Worm (Caenorhabditis elegans) whole organism, L4 larva: ENCODE data around the gene cblc-1.
A peak's percentile ranks its signal among the peaks of the same experiment; 100 is the strongest.

Source experiments
- D1046.2 ChIP-seq: fragments of 200-800 bp; sonication (Bioruptor generic); IDR thresholded peaks from 2 replicates; pipeline ENCODE4 v1.3.6; 2022; ENCODE audit warnings: missing genetic modification characterization, missing compliant biosample characterization
- T20F7.1 ChIP-seq: fragments of 200-800 bp; sonication (Bioruptor generic); optimal IDR thresholded peaks from 2 replicates; lab custom pipeline; 2018; ENCODE audit warnings: mild to moderate bottlenecking, missing genetic modification characterization, missing compliant biosample characterization
- aha-1 ChIP-seq: fragments of 150-350 bp; peaks from one replicate; lab custom pipeline; 2014; ENCODE audit warnings: missing biosample characterization, missing genetic modification characterization
- ceh-44 ChIP-seq: fragments of 200-800 bp; sonication (Bioruptor generic); IDR thresholded peaks from 2 replicates; pipeline ENCODE4 v1.3.6; 2022; ENCODE audit warnings: missing genetic modification reagents, missing genetic modification characterization, missing compliant biosample characterization
- ctbp-1 ChIP-seq: fragments of 200-800 bp; sonication (Bioruptor generic); IDR thresholded peaks from 2 replicates; pipeline ENCODE4 v1.3.6; 2022; ENCODE audit warnings: missing genetic modification reagents, missing genetic modification characterization, missing compliant biosample characterization
- daf-16 ChIP-seq, 3 experiments: sonication (generic microtip); optimal IDR thresholded peaks; 2 replicates each; lab custom pipeline; 2016 to 2017; ENCODE audit warnings: missing genetic modification characterization in 3 of 3, missing genetic modification reagents in 3 of 3, mild to moderate bottlenecking in 2 of 3, missing compliant biosample characterization in 2 of 3, missing biosample characterization in 1 of 3, moderate library complexity in 1 of 3
- dmd-6 ChIP-seq: fragments of 200-800 bp; sonication (Bioruptor generic); IDR thresholded peaks from 2 replicates; pipeline ENCODE4 v1.3.6; 2022; ENCODE audit warnings: missing genetic modification reagents, missing genetic modification characterization, missing compliant biosample characterization
- duxl-1 ChIP-seq: sonication (generic microtip); optimal IDR thresholded peaks from 2 replicates; lab custom pipeline; 2016; ENCODE audit warnings: mild to moderate bottlenecking, missing genetic modification characterization, moderate library complexity, missing compliant biosample characterization; ENCODE audit not compliant: poor library complexity
- dve-1 ChIP-seq: sonication (generic microtip); optimal IDR thresholded peaks from 2 replicates; lab custom pipeline; 2017; ENCODE audit warnings: antibody characterized with exemption, mild to moderate bottlenecking, missing genetic modification characterization, missing compliant biosample characterization; ENCODE audit not compliant: insufficient read depth
- egl-43 ChIP-seq: fragments of 200-800 bp; sonication (Bioruptor generic); IDR thresholded peaks from 2 replicates; pipeline ENCODE4 v1.3.6; 2022; ENCODE audit warnings: missing genetic modification reagents, missing genetic modification characterization, missing compliant biosample characterization
- fkh-10 ChIP-seq: fragments of 150-350 bp; optimal IDR thresholded peaks from 2 replicates; lab custom pipeline; 2014; ENCODE audit warnings: missing biosample characterization, missing genetic modification reagents, missing genetic modification characterization
- gei-8 ChIP-seq: fragments of 200-800 bp; sonication (Bioruptor generic); optimal IDR thresholded peaks from 2 replicates; lab custom pipeline; 2018; ENCODE audit warnings: mild to moderate bottlenecking, missing genetic modification characterization, missing compliant biosample characterization
- hif-1 ChIP-seq, 2 experiments: sonication (generic microtip); optimal IDR thresholded peaks; 2 replicates each; lab custom pipeline; 2016 to 2017; ENCODE audit warnings: missing compliant biosample characterization in 2 of 2, missing genetic modification characterization in 2 of 2, missing genetic modification reagents in 2 of 2, missing genotype in 2 of 2, mild to moderate bottlenecking in 1 of 2
- hlh-11 ChIP-seq: fragments of 200-800 bp; sonication (Bioruptor generic); optimal IDR thresholded peaks from 2 replicates; lab custom pipeline; 2018; ENCODE audit warnings: mild to moderate bottlenecking, missing genetic modification characterization, missing compliant biosample characterization
- hlh-30 ChIP-seq: sonication (generic microtip); optimal IDR thresholded peaks from 2 replicates; lab custom pipeline; 2017; ENCODE audit warnings: antibody characterized with exemption, mild to moderate bottlenecking, missing genetic modification characterization, missing compliant biosample characterization; ENCODE audit not compliant: insufficient read depth
- jun-1 ChIP-seq: fragments of 150-350 bp; optimal IDR thresholded peaks from 2 replicates; lab custom pipeline; 2014; ENCODE audit warnings: missing biosample characterization, missing genetic modification reagents, missing genetic modification characterization
- lim-7 ChIP-seq: fragments of 200-800 bp; sonication (Bioruptor generic); IDR thresholded peaks from 2 replicates; pipeline ENCODE4 v1.3.6; 2022; ENCODE audit warnings: missing genetic modification characterization, missing compliant biosample characterization
- lin-1 ChIP-seq: fragments of 200-800 bp; sonication (Bioruptor generic); IDR thresholded peaks from 2 replicates; pipeline ENCODE4 v1.3.6; 2022; ENCODE audit warnings: missing genetic modification reagents, missing genetic modification characterization, missing compliant biosample characterization
- lin-15B ChIP-seq: fragments of 150-350 bp; sonication (generic microtip); optimal IDR thresholded peaks from 3 replicates; lab custom pipeline; 2014; ENCODE audit warnings: missing biosample characterization, missing genetic modification characterization
- lin-38 ChIP-seq: fragments of 200-800 bp; sonication (Bioruptor generic); IDR thresholded peaks from 2 replicates; pipeline ENCODE4 v1.3.6; 2022; ENCODE audit warnings: missing genetic modification reagents, missing genetic modification characterization, missing compliant biosample characterization
- lir-3 ChIP-seq: sonication (generic microtip); optimal IDR thresholded peaks from 2 replicates; lab custom pipeline; 2016; ENCODE audit warnings: mild to moderate bottlenecking, missing genetic modification characterization, missing compliant biosample characterization
- lsy-2 ChIP-seq, 2 experiments: fragments of 150-350 bp in 1 of 2; sonication (generic microtip) in 1 of 2; optimal IDR thresholded peaks; 2 replicates each; lab custom pipeline; 2014 to 2017; ENCODE audit warnings: missing biosample characterization in 2 of 2, missing genetic modification characterization in 2 of 2
- madf-5 ChIP-seq, 2 experiments: fragments of 200-800 bp; sonication (Bioruptor generic); IDR thresholded peaks; 2 replicates each; pipeline ENCODE4 v1.3.6; 2022; ENCODE audit warnings: missing compliant biosample characterization in 2 of 2, missing genetic modification characterization in 2 of 2
- mdt-29 ChIP-seq: fragments of 200-800 bp; sonication (Bioruptor generic); IDR thresholded peaks from 2 replicates; pipeline ENCODE4 v1.3.6; 2022; ENCODE audit warnings: missing genetic modification reagents, missing genetic modification characterization, missing compliant biosample characterization
- mxl-3 ChIP-seq: fragments of 200-800 bp; sonication (Bioruptor generic); optimal IDR thresholded peaks from 2 replicates; lab custom pipeline; 2018; ENCODE audit warnings: mild to moderate bottlenecking, missing genetic modification characterization, missing compliant biosample characterization
- nhr-28 ChIP-seq: fragments of 150-350 bp; optimal IDR thresholded peaks from 2 replicates; lab custom pipeline; 2014; ENCODE audit warnings: missing biosample characterization, missing genetic modification characterization
- nhr-41 ChIP-seq: fragments of 200-800 bp; sonication (Bioruptor generic); IDR thresholded peaks from 2 replicates; pipeline ENCODE4 v1.3.6; 2022; ENCODE audit warnings: missing genetic modification reagents, missing genetic modification characterization, missing compliant biosample characterization
- nhr-42 ChIP-seq: fragments of 200-800 bp; sonication (Bioruptor generic); IDR thresholded peaks from 2 replicates; pipeline ENCODE4 v1.3.6; 2022; ENCODE audit warnings: missing genetic modification characterization, missing compliant biosample characterization
- nhr-77 ChIP-seq: fragments of 150-350 bp; optimal IDR thresholded peaks from 2 replicates; lab custom pipeline; 2014; ENCODE audit warnings: missing biosample characterization, missing genetic modification characterization
- pha-4 ChIP-seq, 2 experiments: fragments of 150-350 bp in 1 of 2; fragments of 200-800 bp in 1 of 2; sonication (Bioruptor generic) in 1 of 2; IDR thresholded peaks in 1 of 2; optimal IDR thresholded peaks in 1 of 2; 2 replicates each; pipeline versions ENCODE4 v1.3.6 to Lab custom; 2014 to 2022; ENCODE audit warnings: missing genetic modification characterization in 2 of 2, missing genetic modification reagents in 2 of 2, missing biosample characterization in 1 of 2, missing compliant biosample characterization in 1 of 2
- pqm-1 ChIP-seq: sonication (generic microtip); optimal IDR thresholded peaks from 2 replicates; lab custom pipeline; 2017; ENCODE audit warnings: missing biosample characterization, missing genetic modification characterization
- rbr-2 ChIP-seq: sonication (generic microtip); optimal IDR thresholded peaks from 2 replicates; lab custom pipeline; 2016; ENCODE audit warnings: missing genotype, missing genetic modification characterization, missing compliant biosample characterization
- spr-1 ChIP-seq: sonication (generic microtip); optimal IDR thresholded peaks from 2 replicates; lab custom pipeline; 2016; ENCODE audit warnings: mild to moderate bottlenecking, missing genetic modification characterization, missing compliant biosample characterization
- unc-130 ChIP-seq: sonication (generic microtip); optimal IDR thresholded peaks from 2 replicates; lab custom pipeline; 2016; ENCODE audit warnings: missing genetic modification reagents, missing genetic modification characterization, missing compliant biosample characterization
- unc-62 ChIP-seq, 3 experiments: fragments of 150-350 bp in 1 of 3; sonication (generic microtip); optimal IDR thresholded peaks in 2 of 3; peaks in 1 of 3; 1 replicate in 1 of 3; 2 replicates in 2 of 3; lab custom pipeline; 2014 to 2017; ENCODE audit warnings: missing biosample characterization in 3 of 3, missing genetic modification characterization in 3 of 3, missing genetic modification reagents in 3 of 3, missing genotype in 1 of 3
- zfp-3 ChIP-seq: fragments of 200-800 bp; sonication (Bioruptor generic); conservative IDR thresholded peaks from 2 replicates; pipeline ENCODE4 v1.3.6; 2022; ENCODE audit warnings: missing genetic modification reagents, missing genetic modification characterization, missing compliant biosample characterization
- zip-11 ChIP-seq: fragments of 200-800 bp; sonication (Bioruptor generic); IDR thresholded peaks from 2 replicates; pipeline ENCODE4 v1.3.6; 2022; ENCODE audit warnings: missing genetic modification characterization, missing compliant biosample characterization
- ztf-7 ChIP-seq: fragments of 150-350 bp; optimal IDR thresholded peaks from 2 replicates; lab custom pipeline; 2014; ENCODE audit warnings: missing biosample characterization, missing genetic modification characterization

cblc-1 gene

ce11 chrII:4946775-4947174 is 5.8 kb upstream of the cblc-1 start (continued):
- no peak for TF ChIP-seq mdt-29 (GFP tag; lab: Robert Waterston, UW)
- no peak for TF ChIP-seq egl-43 (GFP tag; lab: Robert Waterston, UW)

DNA sequence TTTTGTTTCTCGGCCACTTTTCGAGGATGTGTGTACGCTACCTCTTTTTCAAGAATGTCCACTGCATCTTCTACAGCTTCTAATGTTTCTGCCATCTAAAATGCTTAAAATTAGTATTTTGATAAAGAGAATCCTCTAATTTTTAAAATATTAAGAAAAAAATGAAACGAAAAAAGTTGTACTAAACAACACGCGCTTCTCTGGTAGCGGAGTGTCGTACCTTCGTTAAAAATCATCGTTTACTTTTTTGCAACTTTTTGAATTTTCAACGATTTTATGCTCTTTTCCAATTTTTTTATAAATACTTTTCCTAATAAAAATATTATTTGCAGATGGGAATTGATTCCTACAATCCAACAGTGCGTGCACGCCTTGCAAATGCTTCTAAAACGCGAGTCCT is 4.7 kb upstream of the cblc-1 start, which contains the start of the genes gldi-11 and ZK546.2:
Gene gldi-11 (minus strand): TSS at position 95 of the 400 bp plus-strand sequence.
Gene ZK546.2 (plus strand): TSS at position 333 of the 400 bp plus-strand sequence.
- TF ChIP-seq T20F7.1 (GFP tag; lab: Kevin White, UChicago): peak; percentile 90
- peak; percentile 84 for TF ChIP-seq aha-1 (tag; lab: Kevin White, UChicago)
- no peak for TF ChIP-seq madf-5 (GFP tag; IDR thresholded peaks at IDR 0.05; lab: Robert Waterston, UW)
- TF ChIP-seq lir-3 (tag; lab: Kevin White, UChicago): no peak
- peak in 1 of 2 experiments; percentile 41 for TF ChIP-seq lsy-2 (tag; optimal IDR thresholded peaks at IDR 0.05; lab: Kevin White, UChicago)

- no peak for TF ChIP-seq duxl-1
- peak; percentile 31 for TF ChIP-seq T20F7.1 (GFP tag; lab: Kevin White, UChicago)
- no peak for TF ChIP-seq lin-15B
- TF ChIP-seq lin-38 (GFP tag; lab: Robert Waterston, UW): peak; percentile 18; the same call in 1 of the 2 replicates
Observed at ce11 chrII:4943849-4944248, 2.9 kb upstream of the cblc-1 start, which contains the start of gene mdt-4. TSS of gene mdt-4 (minus strand) at chrII:4943949.

DNA sequence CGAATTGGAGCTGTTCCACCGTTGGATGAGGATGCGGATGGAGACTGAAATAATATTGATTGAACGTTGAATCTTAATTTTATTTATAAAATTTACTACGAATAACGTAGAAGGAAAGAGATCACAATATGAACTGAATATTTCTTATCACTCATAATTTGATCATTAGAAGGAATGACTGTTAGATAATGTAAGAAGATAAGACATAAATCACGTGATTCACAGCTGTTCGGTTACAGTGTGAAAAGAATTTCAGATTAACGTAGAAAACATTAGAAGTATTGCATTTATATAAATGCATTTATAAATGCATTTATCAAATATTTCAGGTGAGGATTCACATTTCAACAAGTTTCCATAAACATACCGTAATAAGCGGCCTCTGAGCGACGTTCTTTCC is 1.9 kb upstream of the cblc-1 start:
- TF ChIP-seq nhr-77 (tag; lab: Kevin White, UChicago) (peak; percentile 27), dve-1 (tag; lab: Kevin White, UChicago) (peak; percentile 84), nhr-28 (tag; lab: Kevin White, UChicago) (peak; percentile 57), unc-130 (no peak), ctbp-1 (GFP tag; lab: Robert Waterston, UW) (no peak), dmd-6 (GFP tag; lab: Robert Waterston, UW) (peak; percentile 79), pqm-1 (tag; lab: Kevin White, UChicago) (peak; percentile 73), ztf-7 (tag; lab: Kevin White, UChicago) (peak; percentile 27), lin-1 (GFP tag; lab: Robert Waterston, UW) (0 out of 2 replicates have a peak, but pooled peaks have one; percentile 28), daf-16 (GFP tag; optimal IDR thresholded peaks at IDR 0.05; lab: Kevin White, UChicago) (no peak), daf-16 (tag; optimal IDR thresholded peaks at IDR 0.05; lab: Kevin White, UChicago) (peak; percentile 9), hlh-11 (tag; lab: Kevin White, UChicago) (peak; percentile 82), hlh-30 (tag; lab: Kevin White, UChicago) (peak; percentile 56), lin-15B (no peak), spr-1 (tag; lab: Kevin White, UChicago) (no peak), aha-1 (tag; lab: Kevin White, UChicago) (no peak), T20F7.1 (GFP tag; lab: Kevin White, UChicago) (peak; percentile 12), zip-11 (GFP tag; lab: Robert Waterston, UW) (no peak)

ce11 chrII:4942397-4942796 is 1.4 kb upstream of the cblc-1 start:
- peak; percentile 81 for TF ChIP-seq pha-4 (GFP tag; IDR thresholded peaks at IDR 0.05; lab: Robert Waterston, UW)
- no peak for TF ChIP-seq pha-4 (tag; optimal IDR thresholded peaks at IDR 0.05; lab: Kevin White, UChicago)
- TF ChIP-seq unc-62 (GFP tag; optimal IDR thresholded peaks at IDR 0.05 in 1 of 2; lab: Kevin White, UChicago): no peak
- TF ChIP-seq unc-62 (tag; optimal IDR thresholded peaks at IDR 0.05; lab: Kevin White, UChicago): no peak
- TF ChIP-seq nhr-28 (tag; lab: Kevin White, UChicago): no peak
- TF ChIP-seq lim-7 (GFP tag; lab: Robert Waterston, UW): peak; percentile 74
- no peak for TF ChIP-seq fkh-10 (GFP tag; lab: Kevin White, UChicago)
- TF ChIP-seq aha-1 (tag; lab: Kevin White, UChicago): peak; percentile 51
- peak; percentile 75 for TF ChIP-seq nhr-42 (GFP tag; lab: Robert Waterston, UW)
- TF ChIP-seq zfp-3 (GFP tag; lab: Robert Waterston, UW): peak; percentile 82
- TF ChIP-seq nhr-41 (GFP tag; lab: Robert Waterston, UW): 0 out of 2 replicates have a peak, but pooled peaks have one; percentile 30
- TF ChIP-seq gei-8 (GFP tag; lab: Kevin White, UChicago): peak; percentile 56
- peak; percentile 6 for TF ChIP-seq jun-1 (tag; lab: Kevin White, UChicago)
- TF ChIP-seq T20F7.1 (GFP tag; lab: Kevin White, UChicago): peak; percentile 39
- TF ChIP-seq duxl-1: peak; percentile 80
- TF ChIP-seq pqm-1 (tag; lab: Kevin White, UChicago): no peak
- no peak for TF ChIP-seq ceh-44
- TF ChIP-seq D1046.2 (GFP tag; lab: Robert Waterston, UW): peak; percentile 71; the same call in 1 of the 2 replicates
- peak in 1 of 2 experiments; percentile 16 for TF ChIP-seq lsy-2 (tag; optimal IDR thresholded peaks at IDR 0.05; lab: Kevin White, UChicago)
- TF ChIP-seq mxl-3 (GFP tag; lab: Kevin White, UChicago): peak; percentile 7
- peak; percentile 47 for TF ChIP-seq dmd-6 (GFP tag; lab: Robert Waterston, UW)
- TF ChIP-seq rbr-2 (tag; lab: Kevin White, UChicago): peak; percentile 42
- no peak for TF ChIP-seq nhr-77 (tag; lab: Kevin White, UChicago)
- peak in 1 of 2 experiments; percentile 32 for TF ChIP-seq hif-1 (tag; optimal IDR thresholded peaks at IDR 0.05; lab: Kevin White, UChicago)
- TF ChIP-seq ztf-7 (tag; lab: Kevin White, UChicago): no peak
- TF ChIP-seq daf-16 (GFP tag; optimal IDR thresholded peaks at IDR 0.05; lab: Kevin White, UChicago): peak; percentile 4 to 31
- TF ChIP-seq daf-16 (tag; optimal IDR thresholded peaks at IDR 0.05; lab: Kevin White, UChicago): peak; percentile 37
